Fruit fly (Drosophila melanogaster) whole organism, embryonic: ENCODE data around the gene Mlc2.

Source experiments
- Antp ChIP-seq: fragments of 200-800 bp; sonication (Bioruptor generic); optimal IDR thresholded peaks from 3 replicates; lab custom pipeline; 2016; ENCODE audit warnings: missing biosample characterization, missing genetic modification characterization
- Asciz ChIP-seq: fragments of 200-800 bp; sonication (Bioruptor generic); optimal IDR thresholded peaks from 2 replicates; lab custom pipeline; 2017; ENCODE audit warnings: missing biosample characterization, mild to moderate bottlenecking, missing genetic modification characterization, missing genetic modification reagents
- Atf3 ChIP-seq: fragments of 200-800 bp; sonication (Bioruptor generic); optimal IDR thresholded peaks from 3 replicates; lab custom pipeline; 2016; ENCODE audit warnings: missing biosample characterization, missing genetic modification characterization
- Bdp1 ChIP-seq: fragments of 200-800 bp; sonication (Bioruptor generic); optimal IDR thresholded peaks from 3 replicates; lab custom pipeline; 2016; ENCODE audit warnings: missing biosample characterization, missing genetic modification characterization
- C15 ChIP-seq: fragments of 200-800 bp; sonication (Bioruptor generic); IDR thresholded peaks from 3 replicates; pipeline ENCODE4 v1.3.6; 2022; ENCODE audit warnings: missing biosample characterization, missing genetic modification characterization
- CG10321 ChIP-seq: fragments of 200-800 bp; sonication (Bioruptor generic); IDR thresholded peaks from 2 replicates; pipeline ENCODE4 v1.3.6; 2022; ENCODE audit warnings: missing biosample characterization, missing genetic modification characterization
- CG11398 ChIP-seq: fragments of 200-800 bp; sonication (Bioruptor generic); optimal IDR thresholded peaks from 2 replicates; lab custom pipeline; 2016; ENCODE audit warnings: missing biosample characterization, missing genetic modification characterization
- CG12236 ChIP-seq: fragments of 200-800 bp; sonication (Bioruptor generic); optimal IDR thresholded peaks from 2 replicates; lab custom pipeline; 2016; ENCODE audit warnings: missing biosample characterization, missing genetic modification characterization
- CG12299 ChIP-seq: fragments of 200-800 bp; sonication (Bioruptor generic); optimal IDR thresholded peaks from 2 replicates; lab custom pipeline; 2018; ENCODE audit warnings: missing biosample characterization, mild to moderate bottlenecking, missing genetic modification characterization
- CG12769 ChIP-seq: fragments of 200-800 bp; sonication (Bioruptor generic); optimal IDR thresholded peaks from 2 replicates; lab custom pipeline; 2019; ENCODE audit warnings: missing biosample characterization, mild to moderate bottlenecking, missing genetic modification characterization, moderate library complexity
- CG13123 ChIP-seq: fragments of 200-800 bp; sonication (Bioruptor generic); optimal IDR thresholded peaks from 2 replicates; lab custom pipeline; 2016; ENCODE audit warnings: missing biosample characterization, missing genetic modification characterization
- CG15011 ChIP-seq: fragments of 200-800 bp; sonication (Bioruptor generic); optimal IDR thresholded peaks from 3 replicates; lab custom pipeline; 2018; ENCODE audit warnings: missing biosample characterization, mild to moderate bottlenecking, missing genetic modification characterization
- CG18011 ChIP-seq: fragments of 200-800 bp; sonication (Bioruptor generic); optimal IDR thresholded peaks from 2 replicates; lab custom pipeline; 2017; ENCODE audit warnings: missing biosample characterization, missing genetic modification characterization, mild to moderate bottlenecking, moderate library complexity, missing genotype
- CG31224 ChIP-seq: fragments of 200-800 bp; sonication (Bioruptor generic); IDR thresholded peaks from 2 replicates; pipeline ENCODE4 v1.3.6; 2022; ENCODE audit warnings: missing biosample characterization, missing genetic modification characterization
- CG34422 ChIP-seq: fragments of 200-800 bp; sonication (Bioruptor generic); IDR thresholded peaks from 3 replicates; pipeline ENCODE4 v1.3.6; 2022; ENCODE audit warnings: missing biosample characterization, missing genetic modification characterization
- CG5180 ChIP-seq: fragments of 200-800 bp; sonication (Bioruptor generic); optimal IDR thresholded peaks from 3 replicates; lab custom pipeline; 2017; ENCODE audit warnings: missing biosample characterization, missing genetic modification characterization, mild to moderate bottlenecking, moderate library complexity, missing genetic modification reagents
- CG8388 ChIP-seq: fragments of 200-800 bp; sonication (Bioruptor generic); optimal IDR thresholded peaks from 2 replicates; lab custom pipeline; 2019; ENCODE audit warnings: missing biosample characterization, mild to moderate bottlenecking, missing genetic modification characterization, moderate library complexity
- CTCF ChIP-seq: fragments of 200-800 bp; sonication (Bioruptor generic); optimal IDR thresholded peaks from 2 replicates; lab custom pipeline; 2017; ENCODE audit warnings: missing biosample characterization, mild to moderate bottlenecking, missing genetic modification characterization, moderate library complexity
- D19B ChIP-seq: fragments of 200-800 bp; sonication (Bioruptor generic); optimal IDR thresholded peaks from 2 replicates; lab custom pipeline; 2017; ENCODE audit warnings: missing biosample characterization, mild to moderate bottlenecking, missing genetic modification characterization
- Dfd ChIP-seq, 2 experiments: fragments of >200 bp; optimal IDR thresholded peaks; 2 replicates each; lab custom pipeline; 2017; ENCODE audit warnings: missing biosample characterization in 2 of 2, missing genetic modification characterization in 2 of 2
- Elba2 ChIP-seq: fragments of 200-800 bp; sonication (Bioruptor generic); optimal IDR thresholded peaks from 3 replicates; lab custom pipeline; 2016; ENCODE audit warnings: missing biosample characterization, missing genetic modification characterization
- Ets97D ChIP-seq: fragments of 200-800 bp; sonication (Bioruptor generic); optimal IDR thresholded peaks from 3 replicates; lab custom pipeline; 2016; ENCODE audit warnings: missing biosample characterization, missing genetic modification characterization
- Nf-YC ChIP-seq: fragments of 200-800 bp; optimal IDR thresholded peaks from 3 replicates; lab custom pipeline; 2019; ENCODE audit warnings: missing biosample characterization, mild to moderate bottlenecking, missing genetic modification characterization, moderate library complexity
- Ravus ChIP-seq: fragments of 200-800 bp; sonication (Bioruptor generic); IDR thresholded peaks from 2 replicates; pipeline ENCODE4 v1.3.6; 2022; ENCODE audit warnings: missing biosample characterization, missing genetic modification characterization
- amos ChIP-seq: fragments of 200-800 bp; sonication (Bioruptor generic); IDR thresholded peaks from 2 replicates; pipeline ENCODE4 v1.3.6; 2022; ENCODE audit warnings: missing biosample characterization, missing genetic modification characterization; ENCODE audit not compliant: partially characterized antibody
- ap ChIP-seq: fragments of 200-800 bp; sonication (Bioruptor generic); IDR thresholded peaks from 2 replicates; pipeline ENCODE4 v1.3.6; 2022; ENCODE audit warnings: missing biosample characterization, missing genetic modification characterization
- cas ChIP-seq: fragments of 200-800 bp; sonication (Bioruptor generic); IDR thresholded peaks from 2 replicates; pipeline ENCODE4 v1.3.6; 2022; ENCODE audit warnings: missing biosample characterization, missing genetic modification characterization
- caup ChIP-seq: fragments of 200-800 bp; sonication (Bioruptor generic); optimal IDR thresholded peaks from 3 replicates; lab custom pipeline; 2017; ENCODE audit warnings: missing biosample characterization, mild to moderate bottlenecking, missing genetic modification characterization, moderate library complexity; ENCODE audit not compliant: severe bottlenecking
- ci ChIP-seq: fragments of 200-800 bp; sonication (Bioruptor generic); IDR thresholded peaks from 3 replicates; pipeline ENCODE4 v1.3.6; 2022; ENCODE audit warnings: missing biosample characterization, missing genetic modification characterization
- corto ChIP-seq: fragments of 200-800 bp; sonication (Bioruptor generic); optimal IDR thresholded peaks from 2 replicates; lab custom pipeline; 2016; ENCODE audit warnings: missing biosample characterization, mild to moderate bottlenecking, missing genetic modification characterization, moderate library complexity
- crp ChIP-seq, 2 experiments: fragments of 200-800 bp; sonication (Bioruptor generic); optimal IDR thresholded peaks; 2 replicates in 1 of 2; 3 replicates in 1 of 2; lab custom pipeline; 2017; ENCODE audit warnings: missing biosample characterization in 2 of 2, missing genetic modification characterization in 2 of 2, mild to moderate bottlenecking in 1 of 2, moderate library complexity in 1 of 2
- fd96Cb ChIP-seq: fragments of 200-800 bp; sonication (Bioruptor generic); optimal IDR thresholded peaks from 2 replicates; lab custom pipeline; 2018; ENCODE audit warnings: missing biosample characterization, mild to moderate bottlenecking, missing genetic modification characterization, moderate library complexity
- ftz-f1 ChIP-seq: fragments of 200-800 bp; sonication (Bioruptor generic); optimal IDR thresholded peaks from 2 replicates; lab custom pipeline; 2016; ENCODE audit warnings: missing biosample characterization, missing genetic modification characterization
- grau ChIP-seq: fragments of 200-800 bp; optimal IDR thresholded peaks from 3 replicates; lab custom pipeline; 2019; ENCODE audit warnings: missing biosample characterization, mild to moderate bottlenecking, missing genetic modification characterization, moderate library complexity
- gt ChIP-seq: fragments of 200-800 bp; sonication (Bioruptor generic); IDR thresholded peaks from 2 replicates; pipeline ENCODE4 v1.3.6; 2022; ENCODE audit warnings: missing biosample characterization, missing genetic modification characterization
- hbn ChIP-seq: fragments of 200-800 bp; sonication (Bioruptor generic); IDR thresholded peaks from 2 replicates; pipeline ENCODE4 v1.3.6; 2022; ENCODE audit warnings: missing biosample characterization, missing genetic modification characterization; ENCODE audit not compliant: partially characterized antibody
- ind ChIP-seq: fragments of 200-800 bp; sonication (Bioruptor generic); optimal IDR thresholded peaks from 3 replicates; lab custom pipeline; 2016; ENCODE audit warnings: missing biosample characterization, missing genetic modification characterization
- insv ChIP-seq, 2 experiments: fragments of 200-800 bp; sonication (Bioruptor generic); optimal IDR thresholded peaks; 3 replicates each; lab custom pipeline; 2016 to 2018; ENCODE audit warnings: missing biosample characterization in 2 of 2, missing genetic modification characterization in 2 of 2
- jing ChIP-seq: fragments of 200-800 bp; sonication (Bioruptor generic); optimal IDR thresholded peaks from 2 replicates; lab custom pipeline; 2018; ENCODE audit warnings: missing biosample characterization, mild to moderate bottlenecking, missing genetic modification characterization
- nmo ChIP-seq: fragments of 200-800 bp; sonication (Bioruptor generic); optimal IDR thresholded peaks from 2 replicates; lab custom pipeline; 2018; ENCODE audit warnings: missing biosample characterization, mild to moderate bottlenecking, missing genetic modification characterization, moderate library complexity
- pfk ChIP-seq: fragments of 200-800 bp; sonication (Bioruptor generic); optimal IDR thresholded peaks from 2 replicates; lab custom pipeline; 2018; ENCODE audit warnings: missing biosample characterization, mild to moderate bottlenecking, missing genetic modification characterization, moderate library complexity
- prd ChIP-seq, 3 experiments: fragments of >200 bp in 2 of 3; fragments of 200-800 bp in 1 of 3; sonication (Bioruptor generic) in 1 of 3; optimal IDR thresholded peaks in 2 of 3; IDR thresholded peaks in 1 of 3; 2 replicates in 2 of 3; 3 replicates in 1 of 3; pipeline versions ENCODE4 v1.3.6 to Lab custom; 2017 to 2022; ENCODE audit warnings: missing biosample characterization in 1 of 3, missing genetic modification characterization in 1 of 3
- pzg ChIP-seq: fragments of 200-800 bp; sonication (Bioruptor generic); optimal IDR thresholded peaks from 3 replicates; lab custom pipeline; 2018; ENCODE audit warnings: missing biosample characterization, mild to moderate bottlenecking, missing genetic modification characterization, moderate library complexity
- scrt ChIP-seq: fragments of 200-800 bp; sonication (Bioruptor generic); optimal IDR thresholded peaks from 2 replicates; lab custom pipeline; 2018; ENCODE audit warnings: missing biosample characterization, mild to moderate bottlenecking, missing genetic modification characterization, moderate library complexity
- tio ChIP-seq: fragments of 200-800 bp; sonication (Bioruptor generic); optimal IDR thresholded peaks from 2 replicates; lab custom pipeline; 2017; ENCODE audit warnings: missing biosample characterization, missing genetic modification characterization, inconsistent platforms
- wek ChIP-seq: fragments of 200-800 bp; sonication (Bioruptor generic); optimal IDR thresholded peaks from 3 replicates; lab custom pipeline; 2018; ENCODE audit warnings: missing biosample characterization, mild to moderate bottlenecking, missing genetic modification characterization, moderate library complexity
- zen ChIP-seq: fragments of 200-800 bp; sonication (Bioruptor generic); optimal IDR thresholded peaks from 3 replicates; lab custom pipeline; 2018; ENCODE audit warnings: missing biosample characterization, mild to moderate bottlenecking, missing genetic modification characterization, moderate library complexity

Gene Mlc2

dm6 chr3R:30170671-30171667 lies 3.4 kb downstream of the Mlc2 start, which contains the start of gene Rsod (continued):
- peak; percentile 15 for TF ChIP-seq tio (GFP tag; lab: Kevin White, UChicago)
- peak; percentile 55 for TF ChIP-seq nmo
- TF ChIP-seq ci, result peak; percentile 92
- TF ChIP-seq ap (GFP tag; lab: Robert Waterston, UW), result peak; percentile 54
- no peak for TF ChIP-seq Ets97D (GFP tag; lab: Kevin White, UChicago)
- no peak for TF ChIP-seq Nf-YC (tag; lab: Kevin White, UChicago)
- peak; percentile 64 for TF ChIP-seq fd96Cb (tag; lab: Kevin White, UChicago)
- no peak for TF ChIP-seq Atf3
- no peak for TF ChIP-seq CG12299
- peak; percentile 41; the same call in 1 of the 2 replicates for TF ChIP-seq cas
- TF ChIP-seq wek (GFP tag; lab: Kevin White, UChicago), result no peak
- TF ChIP-seq zen (tag; lab: Kevin White, UChicago), result no peak
- peak; percentile 15 for TF ChIP-seq jing (GFP tag; lab: Kevin White, UChicago)
- peak; percentile 67 for TF ChIP-seq CG8388
- peak; percentile 31 for TF ChIP-seq ind (GFP tag; lab: Kevin White, UChicago)
- TF ChIP-seq CG31224 (GFP tag; lab: Robert Waterston, UW), result peak; percentile 28; the same call in 1 of the 2 replicates
- no peak for TF ChIP-seq CTCF
- peak; percentile 65 for TF ChIP-seq CG12769 (tag; lab: Kevin White, UChicago)
- TF ChIP-seq amos, result no peak; the same call in 1 of the 2 replicates
- TF ChIP-seq C15, result no peak
- TF ChIP-seq Dfd (GFP tag; optimal IDR thresholded peaks at IDR 0.05; lab: Kevin White, UChicago), result no peak
- peak; percentile 59 for TF ChIP-seq corto (GFP tag; lab: Kevin White, UChicago)
- no peak for TF ChIP-seq pfk (GFP tag; lab: Kevin White, UChicago)
- peak; percentile 71 for TF ChIP-seq CG34422 (GFP tag; lab: Robert Waterston, UW)
- TF ChIP-seq CG18011 (GFP tag; lab: Kevin White, UChicago), result no peak
- no peak for TF ChIP-seq CG10321
- no peak for TF ChIP-seq Antp
- TF ChIP-seq Elba2 (GFP tag; lab: Kevin White, UChicago), result no peak
- TF ChIP-seq crp (GFP tag; optimal IDR thresholded peaks at IDR 0.05; lab: Kevin White, UChicago), result peak in 1 of 2 experiments; percentile 25
- TF ChIP-seq Ravus, result no peak; the same call in 1 of the 2 replicates
- TF ChIP-seq CG15011 (GFP tag; lab: Kevin White, UChicago), result no peak
- no peak for TF ChIP-seq caup (GFP tag; lab: Kevin White, UChicago)
- TF ChIP-seq gt, result peak; percentile 66
- TF ChIP-seq CG13123 (GFP tag; lab: Kevin White, UChicago), result no peak
- no peak for TF ChIP-seq prd (optimal IDR thresholded peaks at IDR 0.05; lab: Kevin White, UChicago)
- TF ChIP-seq prd (GFP tag; IDR thresholded peaks at IDR 0.05; lab: Robert Waterston, UW), result peak; percentile 73; the same call in 2 of the 3 replicates
- no peak for TF ChIP-seq CG5180 (GFP tag; lab: Kevin White, UChicago)
- TF ChIP-seq ftz-f1 (GFP tag; lab: Kevin White, UChicago), result peak; percentile 37
- TF ChIP-seq grau (tag; lab: Kevin White, UChicago), result peak; percentile 43
- no peak for TF ChIP-seq insv (GFP tag; optimal IDR thresholded peaks at IDR 0.05; lab: Kevin White, UChicago)
- TF ChIP-seq CG12236 (GFP tag; lab: Kevin White, UChicago), result no peak
- TF ChIP-seq D19B, result no peak
- TF ChIP-seq scrt (GFP tag; lab: Kevin White, UChicago), result no peak
- no peak for TF ChIP-seq hbn (GFP tag; lab: Robert Waterston, UW)
- TF ChIP-seq Asciz (GFP tag; lab: Kevin White, UChicago), result peak; percentile 59
- TF ChIP-seq pzg, result no peak
- no peak for TF ChIP-seq Bdp1 (GFP tag; lab: Kevin White, UChicago)
- no peak for TF ChIP-seq CG11398 (GFP tag; lab: Kevin White, UChicago)
